Worm (Caenorhabditis elegans): ENCODE results near the gene lat-1.

lat-1 gene

DNA sequence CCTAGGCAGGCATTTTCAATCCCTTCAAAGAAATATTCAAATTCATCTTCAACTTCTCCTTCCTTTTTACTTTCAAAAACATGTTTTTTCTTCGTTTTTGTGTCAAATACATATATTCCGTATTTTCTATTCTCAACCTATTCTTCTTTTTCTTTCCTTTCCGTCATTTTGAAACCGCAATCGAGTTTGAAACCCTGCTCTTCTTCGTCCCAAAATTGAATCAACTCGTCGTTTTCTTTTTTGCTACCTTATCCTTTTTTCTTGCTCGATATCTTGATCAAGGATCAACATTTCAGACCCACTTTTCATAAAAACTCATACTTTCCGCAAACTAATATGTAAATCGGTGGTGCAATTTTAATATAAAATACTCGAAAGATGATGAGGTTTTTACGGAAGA is 48.5 kb downstream of the lat-1 start:
- TF ChIP-seq lag-1 (GFP tag; IDR thresholded peaks at IDR 0.05) (no peak), somi-1 (GFP tag; optimal IDR thresholded peaks at IDR 0.05) (no peak), hlh-26 (GFP tag; conservative IDR thresholded peaks at IDR 0.05) (no peak), cebp-1 (GFP tag; IDR thresholded peaks at IDR 0.05) (no peak), cebp-1 (tag; optimal IDR thresholded peaks at IDR 0.05) (no peak), Y67H2A.10 (GFP tag; conservative IDR thresholded peaks at IDR 0.05) (no peak), athp-1 (tag; optimal IDR thresholded peaks at IDR 0.05) (no peak), mes-4 (tag; optimal IDR thresholded peaks at IDR 0.05) (no peak), lsy-27 (tag; optimal IDR thresholded peaks at IDR 0.05; ENCODE audit: borderline replicate concordance, insufficient read depth) (no peak), lin-35 (GFP tag; optimal IDR thresholded peaks at IDR 0.05) (no peak), atf-7 (tag; optimal IDR thresholded peaks at IDR 0.05) (no peak), xnd-1 (tag; optimal IDR thresholded peaks at IDR 0.05) (no peak), F57C9.4 (tag; optimal IDR thresholded peaks at IDR 0.05) (no peak), ZK185.1 (tag; optimal IDR thresholded peaks at IDR 0.05; ENCODE audit: poor library complexity, severe bottlenecking) (no peak), sptf-2 (GFP tag; optimal IDR thresholded peaks at IDR 0.05) (no peak), akir-1 (GFP tag; optimal IDR thresholded peaks at IDR 0.05) (no peak), hlh-12 (tag; optimal IDR thresholded peaks at IDR 0.05) (no peak), nfya-2 (GFP tag; IDR thresholded peaks at IDR 0.05) (no peak), dpl-1 (GFP tag; optimal IDR thresholded peaks at IDR 0.05) (no peak)

DNA sequence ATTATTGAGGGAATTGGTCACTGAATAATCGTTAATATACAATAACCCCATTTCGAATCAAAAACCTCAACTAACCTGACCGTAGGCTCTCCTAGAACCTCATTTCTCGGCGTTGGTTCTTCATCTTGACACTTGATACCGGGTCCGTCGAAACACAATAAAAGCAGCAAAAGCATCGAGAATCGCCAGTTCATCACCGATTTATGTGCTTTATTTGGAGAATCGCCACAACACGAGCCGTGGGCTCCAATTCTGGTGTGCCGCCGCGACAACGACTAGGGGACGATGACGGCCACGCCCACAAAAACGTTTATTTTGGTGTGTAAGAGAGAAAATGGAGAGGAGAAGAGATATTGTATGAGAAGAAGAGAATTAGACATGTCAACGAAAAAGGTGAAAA is 50.8 kb downstream of the lat-1 start, which contains the start of gene cutl-15:
Gene cutl-15 (minus strand): TSS at position 298 of the 400 bp plus-strand sequence.
- TF ChIP-seq dpff-1 (tag; optimal IDR thresholded peaks at IDR 0.05) (no peak), Y79H2A.3 (GFP tag; conservative IDR thresholded peaks at IDR 0.05) (no peak), sea-2 (GFP tag; IDR thresholded peaks at IDR 0.05) (no peak), K11D2.4 (GFP tag; IDR thresholded peaks at IDR 0.05) (no peak), ztf-3 (GFP tag; optimal IDR thresholded peaks at IDR 0.05) (no peak), hmg-20 (GFP tag; IDR thresholded peaks at IDR 0.05) (no peak), lin-26 (GFP tag; IDR thresholded peaks at IDR 0.05) (no peak)

DNA sequence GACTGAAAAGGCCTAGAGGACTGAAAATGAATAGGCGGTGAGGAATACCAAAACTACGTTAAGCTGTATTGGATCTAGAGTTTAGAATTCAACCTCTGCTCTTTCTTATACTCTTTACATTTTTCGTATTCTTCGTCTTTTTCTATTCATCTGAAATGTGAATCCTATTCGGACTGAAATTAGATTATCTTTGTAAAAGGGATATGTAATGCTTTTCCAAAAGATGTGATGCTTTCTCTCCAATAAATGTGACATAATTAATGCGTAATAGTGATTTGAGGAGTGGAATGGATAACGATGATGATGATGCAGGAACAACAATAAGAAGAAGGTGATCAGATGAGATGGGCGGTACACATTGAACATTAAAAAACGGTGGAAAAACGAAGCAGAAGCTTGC is 52.0 kb downstream of the lat-1 start:
- TF ChIP-seq ztf-28 (GFP tag; IDR thresholded peaks at IDR 0.05) (no peak), athp-1 (tag; optimal IDR thresholded peaks at IDR 0.05) (no peak), pha-4 (tag; optimal IDR thresholded peaks at IDR 0.05) (no peak), F23B12.7 (tag; optimal IDR thresholded peaks at IDR 0.05; ENCODE audit: insufficient read depth) (no peak), lag-1 (GFP tag; IDR thresholded peaks at IDR 0.05) (no peak), B0019.2 (GFP tag; conservative IDR thresholded peaks at IDR 0.05) (no peak), cebp-2 (GFP tag; IDR thresholded peaks at IDR 0.05) (no peak), die-1 (tag; optimal IDR thresholded peaks at IDR 0.05) (no peak), nhr-80 (tag; optimal IDR thresholded peaks at IDR 0.05) (no peak), ceh-79 (tag; optimal IDR thresholded peaks at IDR 0.05) (no peak), ets-4 (GFP tag; optimal IDR thresholded peaks at IDR 0.05) (no peak), nhr-179 (tag; optimal IDR thresholded peaks at IDR 0.05) (no peak), dox-1 (GFP tag; IDR thresholded peaks at IDR 0.05) (no peak)

ce11 chrII:8951270-8951669 is 54.6 kb downstream of the lat-1 start:
- TF ChIP-seq dpff-1 (tag; optimal IDR thresholded peaks at IDR 0.05) (no peak), pha-4 (tag; optimal IDR thresholded peaks at IDR 0.05) (no peak), snpc-4 (GFP tag; optimal IDR thresholded peaks at IDR 0.05) (no peak), snpc-4 (tag; optimal IDR thresholded peaks at IDR 0.05) (no peak)

All from whole organism, young adult.